Fruit fly (Drosophila melanogaster) whole organism, pupa: ENCODE data around the gene Ssb-c31a.

ENCODE experiments used
- D1 ChIP-seq: fragments of 200-800 bp; sonication (Bioruptor generic); optimal IDR thresholded peaks from 2 replicates; lab custom pipeline; 2018; ENCODE audit warnings: missing biosample characterization, mild to moderate bottlenecking, missing genetic modification characterization, moderate library complexity
- Ets98B ChIP-seq: fragments of 200-800 bp; sonication (Bioruptor generic); IDR thresholded peaks from 2 replicates; pipeline ENCODE4 v1.3.6; 2022; ENCODE audit warnings: missing biosample characterization, missing genetic modification characterization
- rn ChIP-seq: fragments of 200-800 bp; sonication (Bioruptor generic); IDR thresholded peaks from 2 replicates; pipeline ENCODE4 v1.3.6; 2022; ENCODE audit warnings: missing biosample characterization, missing genetic modification characterization

DNA sequence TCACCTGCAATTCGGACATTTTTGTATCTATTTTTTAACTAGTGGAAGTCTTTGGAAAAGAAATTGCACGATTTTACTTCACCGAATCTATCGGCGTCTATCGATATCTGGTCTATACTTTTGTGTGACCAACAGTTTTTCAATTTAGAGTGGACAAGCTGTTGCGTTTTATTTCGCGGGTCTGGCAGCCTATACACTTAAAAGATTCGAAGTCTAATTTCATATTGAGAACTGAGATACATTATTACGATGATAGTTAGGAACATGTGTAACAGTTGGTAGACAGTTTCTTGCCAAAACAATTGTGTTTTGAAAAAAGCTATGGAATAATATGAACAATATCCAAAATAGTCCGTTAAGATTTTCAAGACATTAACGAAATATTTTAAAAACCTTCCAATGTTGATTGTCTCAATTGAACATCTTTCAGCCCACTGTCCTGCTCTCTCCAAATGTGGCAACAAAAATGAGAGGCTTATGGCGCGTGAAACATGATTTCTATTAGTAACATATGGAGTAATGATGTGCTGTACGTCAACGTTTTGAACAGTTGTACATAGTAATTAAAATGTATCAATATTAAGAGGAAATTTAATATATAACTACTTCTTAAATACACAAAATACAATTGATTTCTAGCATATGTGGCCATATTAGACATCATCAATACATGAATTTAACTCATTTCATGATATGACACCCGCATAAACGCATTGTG is 48.7 kb upstream of the Ssb-c31a start, which contains the start of gene Acbp1:
- peak; percentile 96 for TF ChIP-seq D1 (tag; lab: Kevin White, UChicago)
- peak; percentile 56 for TF ChIP-seq rn
- peak; percentile 96 for TF ChIP-seq Ets98B (GFP tag; lab: Robert Waterston, UW)
